Worm (Caenorhabditis elegans) whole organism, mixed stage, embryonic: ENCODE results near the gene Y47D7A.3.

ENCODE experiments used
- hlh-1 ChIP-seq: fragments of 150-350 bp; optimal IDR thresholded peaks from 2 replicates; lab custom pipeline; 2014; ENCODE audit warnings: missing biosample characterization, missing genetic modification reagents, missing genetic modification characterization
- mab-5 ChIP-seq: fragments of 150-350 bp; optimal IDR thresholded peaks from 2 replicates; lab custom pipeline; 2014; ENCODE audit warnings: missing biosample characterization, missing genetic modification characterization
- mep-1 ChIP-seq: fragments of 150-350 bp; optimal IDR thresholded peaks from 2 replicates; lab custom pipeline; 2017; ENCODE audit warnings: missing biosample characterization, missing genetic modification reagents, missing genetic modification characterization, inconsistent platforms
- nhr-237 ChIP-seq: fragments of 150-350 bp; optimal IDR thresholded peaks from 2 replicates; lab custom pipeline; 2014; ENCODE audit warnings: missing biosample characterization, missing genetic modification characterization
- sptf-1 ChIP-seq: sonication (generic microtip); optimal IDR thresholded peaks from 2 replicates; lab custom pipeline; 2017; ENCODE audit warnings: mild to moderate bottlenecking, missing genetic modification characterization, moderate library complexity, missing compliant biosample characterization
- unc-120 ChIP-seq: sonication (generic microtip); optimal IDR thresholded peaks from 2 replicates; lab custom pipeline; 2017; ENCODE audit warnings: missing genetic modification characterization, missing compliant biosample characterization; ENCODE audit not compliant: poor library complexity, severe bottlenecking
- unc-39 ChIP-seq: fragments of 150-350 bp; optimal IDR thresholded peaks from 2 replicates; lab custom pipeline; 2014; ENCODE audit warnings: missing biosample characterization, missing genetic modification characterization

DNA sequence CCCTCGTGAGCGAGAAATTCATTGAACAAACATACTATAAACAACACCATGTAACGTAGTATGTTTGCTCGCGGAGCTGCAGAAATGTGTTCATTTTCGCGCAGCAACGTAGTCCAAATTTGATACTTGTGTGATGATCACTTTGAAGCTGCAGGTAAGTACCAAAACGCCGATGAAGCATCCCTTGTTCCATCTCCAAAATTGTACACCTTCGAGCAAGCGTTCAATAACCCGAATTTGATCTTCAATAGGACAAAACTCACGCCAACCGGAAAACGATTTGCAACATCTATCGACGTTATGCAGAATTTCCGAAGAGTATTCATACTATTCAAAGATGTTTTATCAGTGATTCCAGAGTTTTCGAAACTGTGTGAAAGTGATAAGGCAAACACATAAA lies at the start of gene Y47D7A.3:
- no peak for TF ChIP-seq nhr-237 (tag; lab: Kevin White, UChicago)
- no peak for TF ChIP-seq unc-39
- TF ChIP-seq mep-1 (tag; lab: Kevin White, UChicago): no peak
- no peak for TF ChIP-seq unc-120
- no peak for TF ChIP-seq mab-5 (tag; lab: Kevin White, UChicago)
- TF ChIP-seq sptf-1 (tag; lab: Kevin White, UChicago): no peak
- TF ChIP-seq hlh-1 (tag; lab: Kevin White, UChicago): no peak
